Worm (Caenorhabditis elegans): Measurements from ENCODE around the gene Y113G7A.22.

- TF ChIP-seq ztf-18 (tag; optimal IDR thresholded peaks at IDR 0.05) (no peak), pha-4 (tag; optimal IDR thresholded peaks at IDR 0.05) (no peak), ama-1 (optimal IDR thresholded peaks at IDR 0.05) (no peak), ama-1 (GFP tag; optimal IDR thresholded peaks at IDR 0.05) (no peak), efl-1 (GFP tag; optimal IDR thresholded peaks at IDR 0.05) (no peak), ZK185.1 (tag; optimal IDR thresholded peaks at IDR 0.05; ENCODE audit: poor library complexity, severe bottlenecking) (no peak), nfya-1 (tag; optimal IDR thresholded peaks at IDR 0.05; ENCODE audit: borderline replicate concordance, insufficient read depth) (no peak), him-1 (tag; optimal IDR thresholded peaks at IDR 0.05) (no peak), egl-44 (GFP tag; IDR thresholded peaks at IDR 0.05) (no peak), F23B12.7 (tag; optimal IDR thresholded peaks at IDR 0.05; ENCODE audit: insufficient read depth) (no peak)
These were observed 7.1 kb upstream of the Y113G7A.22 start, which contains the start of gene Y113G7A.12 for ce11 chrV:20142285-20142684.

Measured in whole organism, young adult.